2 worm cellular contexts compared by ENCODE assay signal in genomic region chrIV:12865884-12866283, ce11.
A peak's percentile ranks its signal among the peaks of the same experiment; 100 is the strongest.
TF ChIP-seq lines count a peak whose summit lies in the region.

clec-186 (plus strand) TSS chrIV:12866109.

TF ChIP-seq in whole organism, L1 larva, 84 proteins besides CTCF, POLR2A, EP300 and RAD21 (continued from another document):
- TF ChIP-seq lsy-2 (tag; optimal IDR thresholded peaks at IDR 0.05; lab: Kevin White, UChicago): no peak

TF ChIP-seq in whole organism, L4 larva, 104 proteins besides CTCF, POLR2A, EP300 and RAD21 (continued from another document):
- TF ChIP-seq nhr-11 (tag; optimal IDR thresholded peaks at IDR 0.05; lab: Kevin White, UChicago): no peak
- TF ChIP-seq nhr-10 (tag; optimal IDR thresholded peaks at IDR 0.05; lab: Kevin White, UChicago): no peak
- no peak for TF ChIP-seq sdz-12 (GFP tag; optimal IDR thresholded peaks at IDR 0.05; lab: Kevin White, UChicago)
- TF ChIP-seq snpc-4 (tag; optimal IDR thresholded peaks at IDR 0.05; lab: Kevin White, UChicago): no peak
- no peak for TF ChIP-seq pha-4 (GFP tag; IDR thresholded peaks at IDR 0.05; lab: Robert Waterston, UW)
- no peak for TF ChIP-seq pha-4 (tag; optimal IDR thresholded peaks at IDR 0.05; lab: Kevin White, UChicago)
- TF ChIP-seq ceh-32 (tag; optimal IDR thresholded peaks at IDR 0.05; lab: Kevin White, UChicago; ENCODE audit: poor library complexity): no peak
- no peak for TF ChIP-seq ceh-82 (tag; optimal IDR thresholded peaks at IDR 0.05; lab: Kevin White, UChicago)
- TF ChIP-seq lin-13 (GFP tag; optimal IDR thresholded peaks at IDR 0.05; lab: Kevin White, UChicago): no peak
- peak; percentile 49 for TF ChIP-seq nhr-48 (tag; optimal IDR thresholded peaks at IDR 0.05; lab: Kevin White, UChicago)
- TF ChIP-seq fkh-10 (GFP tag; optimal IDR thresholded peaks at IDR 0.05; lab: Kevin White, UChicago): no peak
- peak; percentile 67; the same call in 1 of the 2 replicates for TF ChIP-seq php-3 (GFP tag; IDR thresholded peaks at IDR 0.05; lab: Robert Waterston, UW)
- TF ChIP-seq madf-9 (GFP tag; conservative IDR thresholded peaks at IDR 0.05; lab: Robert Waterston, UW): no peak
- no peak for TF ChIP-seq mdt-29 (GFP tag; IDR thresholded peaks at IDR 0.05; lab: Robert Waterston, UW)
- peak; percentile 80; the same call in 1 of the 2 replicates for TF ChIP-seq nhr-41 (GFP tag; IDR thresholded peaks at IDR 0.05; lab: Robert Waterston, UW)
- no peak for TF ChIP-seq ztf-11 (tag; optimal IDR thresholded peaks at IDR 0.05; lab: Kevin White, UChicago)
- no peak for TF ChIP-seq arid-1 (GFP tag; conservative IDR thresholded peaks at IDR 0.05; lab: Robert Waterston, UW)
- no peak for TF ChIP-seq ztf-7 (tag; optimal IDR thresholded peaks at IDR 0.05; lab: Kevin White, UChicago)
- TF ChIP-seq rbr-2 (tag; optimal IDR thresholded peaks at IDR 0.05; lab: Kevin White, UChicago): no peak
- TF ChIP-seq daf-19 (GFP tag; conservative IDR thresholded peaks at IDR 0.05; lab: Robert Waterston, UW): no peak
- no peak for TF ChIP-seq hmg-1.1 (GFP tag; IDR thresholded peaks at IDR 0.05; lab: Robert Waterston, UW)
- no peak for TF ChIP-seq madf-5 (GFP tag; IDR thresholded peaks at IDR 0.05; lab: Robert Waterston, UW)
- peak; percentile 60 for TF ChIP-seq dve-1 (tag; optimal IDR thresholded peaks at IDR 0.05; lab: Kevin White, UChicago; ENCODE audit: insufficient read depth)
- TF ChIP-seq hif-1 (tag; optimal IDR thresholded peaks at IDR 0.05; lab: Kevin White, UChicago): no peak
- TF ChIP-seq lin-39 (tag; optimal IDR thresholded peaks at IDR 0.05; lab: Kevin White, UChicago): no peak
- no peak for TF ChIP-seq zfp-2 (tag; optimal IDR thresholded peaks at IDR 0.05; lab: Kevin White, UChicago)
- no peak for TF ChIP-seq dmd-9 (GFP tag; IDR thresholded peaks at IDR 0.05; lab: Robert Waterston, UW)
- TF ChIP-seq daf-8 (GFP tag; IDR thresholded peaks at IDR 0.05; lab: Robert Waterston, UW): no peak
- no peak for TF ChIP-seq ceh-44 (GFP tag; IDR thresholded peaks at IDR 0.05; lab: Robert Waterston, UW)
- peak; percentile 95 for TF ChIP-seq dmd-6 (GFP tag; IDR thresholded peaks at IDR 0.05; lab: Robert Waterston, UW)
- no peak for TF ChIP-seq cey-2 (tag; optimal IDR thresholded peaks at IDR 0.05; lab: Kevin White, UChicago; ENCODE audit: borderline replicate concordance, insufficient read depth)
- TF ChIP-seq F49E8.2 (tag; optimal IDR thresholded peaks at IDR 0.05; lab: Kevin White, UChicago; ENCODE audit: borderline replicate concordance): no peak
- no peak for TF ChIP-seq Y48G9A.11 (GFP tag; IDR thresholded peaks at IDR 0.05; lab: Robert Waterston, UW)
- TF ChIP-seq dmd-8 (GFP tag; IDR thresholded peaks at IDR 0.05; lab: Robert Waterston, UW): no peak
- TF ChIP-seq lim-7 (GFP tag; IDR thresholded peaks at IDR 0.05; lab: Robert Waterston, UW): no peak
- no peak for TF ChIP-seq Y105C5A.15 (GFP tag; IDR thresholded peaks at IDR 0.05; lab: Robert Waterston, UW)
- TF ChIP-seq hlh-11 (tag; optimal IDR thresholded peaks at IDR 0.05; lab: Kevin White, UChicago): peak; percentile 72
- no peak for TF ChIP-seq lin-15B (tag; optimal IDR thresholded peaks at IDR 0.05; lab: Kevin White, UChicago)
- TF ChIP-seq fos-1 (tag; optimal IDR thresholded peaks at IDR 0.05; lab: Kevin White, UChicago): no peak
- TF ChIP-seq nhr-237 (tag; optimal IDR thresholded peaks at IDR 0.05; lab: Kevin White, UChicago): no peak
- TF ChIP-seq mep-1 (tag; optimal IDR thresholded peaks at IDR 0.05; lab: Kevin White, UChicago): no peak
- peak; percentile 29 for TF ChIP-seq nhr-6 (tag; optimal IDR thresholded peaks at IDR 0.05; lab: Kevin White, UChicago)
